Worm (Caenorhabditis elegans) whole organism, mixed stage, embryonic: ENCODE measurements around the gene nhr-56.

Experiments used
- M03D4.4 ChIP-seq: sonication (generic microtip); optimal IDR thresholded peaks from 2 replicates; lab custom pipeline; 2017; ENCODE audit warnings: mild to moderate bottlenecking, missing genetic modification characterization, missing compliant biosample characterization
- bed-3 ChIP-seq: fragments of 200-800 bp; sonication (Bioruptor generic); optimal IDR thresholded peaks from 3 replicates; lab custom pipeline; 2018; ENCODE audit warnings: mild to moderate bottlenecking, missing genetic modification characterization, moderate library complexity, missing compliant biosample characterization
- blmp-1 ChIP-seq: fragments of 150-350 bp; optimal IDR thresholded peaks from 2 replicates; lab custom pipeline; 2014; ENCODE audit warnings: missing biosample characterization, missing genetic modification characterization
- ceh-39 ChIP-seq: fragments of 150-350 bp; optimal IDR thresholded peaks from 2 replicates; lab custom pipeline; 2014; ENCODE audit warnings: missing biosample characterization, missing genetic modification characterization
- ceh-43 ChIP-seq: fragments of 200-800 bp; sonication (Bioruptor generic); optimal IDR thresholded peaks from 2 replicates; lab custom pipeline; 2018; ENCODE audit warnings: mild to moderate bottlenecking, missing genetic modification characterization, moderate library complexity, missing compliant biosample characterization
- ceh-83 ChIP-seq: fragments of 200-800 bp; sonication (Bioruptor generic); optimal IDR thresholded peaks from 2 replicates; lab custom pipeline; 2018; ENCODE audit warnings: mild to moderate bottlenecking, missing genetic modification characterization, missing compliant biosample characterization
- cnd-1 ChIP-seq: fragments of 200-800 bp; sonication (Bioruptor generic); optimal IDR thresholded peaks from 2 replicates; lab custom pipeline; 2018; ENCODE audit warnings: mild to moderate bottlenecking, missing genetic modification characterization, missing compliant biosample characterization
- drap-1 ChIP-seq: fragments of 200-800 bp; sonication (Bioruptor generic); optimal IDR thresholded peaks from 3 replicates; lab custom pipeline; 2018; ENCODE audit warnings: mild to moderate bottlenecking, missing genetic modification characterization, missing compliant biosample characterization
- elt-1 ChIP-seq: sonication (generic microtip); optimal IDR thresholded peaks from 2 replicates; lab custom pipeline; 2017; ENCODE audit warnings: missing genetic modification characterization, mild to moderate bottlenecking, missing compliant biosample characterization, antibody characterized with exemption, moderate library complexity, borderline replicate concordance; ENCODE audit not compliant: insufficient read depth
- elt-3 ChIP-seq: fragments of 150-350 bp; optimal IDR thresholded peaks from 2 replicates; lab custom pipeline; 2014; ENCODE audit warnings: missing biosample characterization, missing genetic modification characterization
- flh-1 ChIP-seq: fragments of 200-800 bp; sonication (Bioruptor generic); optimal IDR thresholded peaks from 2 replicates; lab custom pipeline; 2018; ENCODE audit warnings: mild to moderate bottlenecking, missing genetic modification characterization, moderate library complexity, missing compliant biosample characterization
- ham-2 ChIP-seq: fragments of 200-800 bp; sonication (Bioruptor generic); optimal IDR thresholded peaks from 2 replicates; lab custom pipeline; 2018; ENCODE audit warnings: mild to moderate bottlenecking, missing genetic modification characterization, missing compliant biosample characterization
- hlh-1 ChIP-seq: fragments of 150-350 bp; optimal IDR thresholded peaks from 2 replicates; lab custom pipeline; 2014; ENCODE audit warnings: missing biosample characterization, missing genetic modification reagents, missing genetic modification characterization
- lin-32 ChIP-seq: fragments of 200-800 bp; sonication (Bioruptor generic); optimal IDR thresholded peaks from 2 replicates; lab custom pipeline; 2018; ENCODE audit warnings: mild to moderate bottlenecking, missing genetic modification characterization, missing compliant biosample characterization
- lsy-2 ChIP-seq: fragments of 150-350 bp; optimal IDR thresholded peaks from 2 replicates; lab custom pipeline; 2014; ENCODE audit warnings: missing biosample characterization, missing genetic modification characterization
- mab-5 ChIP-seq: fragments of 150-350 bp; optimal IDR thresholded peaks from 2 replicates; lab custom pipeline; 2014; ENCODE audit warnings: missing biosample characterization, missing genetic modification characterization
- mep-1 ChIP-seq: fragments of 150-350 bp; optimal IDR thresholded peaks from 2 replicates; lab custom pipeline; 2017; ENCODE audit warnings: missing biosample characterization, missing genetic modification reagents, missing genetic modification characterization, inconsistent platforms
- mls-2 ChIP-seq: sonication (generic microtip); optimal IDR thresholded peaks from 2 replicates; lab custom pipeline; 2016; ENCODE audit warnings: mild to moderate bottlenecking, missing genetic modification characterization, moderate library complexity, missing compliant biosample characterization
- nhr-12 ChIP-seq: fragments of 150-350 bp; optimal IDR thresholded peaks from 2 replicates; lab custom pipeline; 2014; ENCODE audit warnings: missing biosample characterization, missing genetic modification characterization
- nhr-237 ChIP-seq: fragments of 150-350 bp; optimal IDR thresholded peaks from 2 replicates; lab custom pipeline; 2014; ENCODE audit warnings: missing biosample characterization, missing genetic modification characterization
- nhr-28 ChIP-seq: fragments of 150-350 bp; optimal IDR thresholded peaks from 2 replicates; lab custom pipeline; 2014; ENCODE audit warnings: missing biosample characterization, missing genetic modification characterization
- pha-4 ChIP-seq: fragments of 150-350 bp; optimal IDR thresholded peaks from 2 replicates; lab custom pipeline; 2018; ENCODE audit warnings: missing biosample characterization, missing genetic modification reagents, missing genetic modification characterization
- sem-2 ChIP-seq: fragments of 200-800 bp; sonication (Bioruptor generic); optimal IDR thresholded peaks from 2 replicates; lab custom pipeline; 2018; ENCODE audit warnings: mild to moderate bottlenecking, missing genetic modification characterization, missing compliant biosample characterization
- snpc-4 ChIP-seq: fragments of 150-350 bp; optimal IDR thresholded peaks from 2 replicates; lab custom pipeline; 2014; ENCODE audit warnings: missing biosample characterization, missing genetic modification characterization
- sptf-1 ChIP-seq: sonication (generic microtip); optimal IDR thresholded peaks from 2 replicates; lab custom pipeline; 2017; ENCODE audit warnings: mild to moderate bottlenecking, missing genetic modification characterization, moderate library complexity, missing compliant biosample characterization
- tbx-8 ChIP-seq: fragments of 200-800 bp; sonication (Bioruptor generic); optimal IDR thresholded peaks from 2 replicates; lab custom pipeline; 2018; ENCODE audit warnings: mild to moderate bottlenecking, missing genetic modification characterization, moderate library complexity, missing compliant biosample characterization
- unc-120 ChIP-seq: sonication (generic microtip); optimal IDR thresholded peaks from 2 replicates; lab custom pipeline; 2017; ENCODE audit warnings: missing genetic modification characterization, missing compliant biosample characterization; ENCODE audit not compliant: poor library complexity, severe bottlenecking
- unc-39 ChIP-seq: fragments of 150-350 bp; optimal IDR thresholded peaks from 2 replicates; lab custom pipeline; 2014; ENCODE audit warnings: missing biosample characterization, missing genetic modification characterization
- unc-62 ChIP-seq: fragments of 150-350 bp; optimal IDR thresholded peaks from 2 replicates; lab custom pipeline; 2014; ENCODE audit warnings: missing biosample characterization, missing genetic modification reagents, missing genetic modification characterization
- ztf-11 ChIP-seq: fragments of 150-350 bp; optimal IDR thresholded peaks from 2 replicates; lab custom pipeline; 2014; ENCODE audit warnings: missing biosample characterization, missing genetic modification characterization

Gene nhr-56

DNA sequence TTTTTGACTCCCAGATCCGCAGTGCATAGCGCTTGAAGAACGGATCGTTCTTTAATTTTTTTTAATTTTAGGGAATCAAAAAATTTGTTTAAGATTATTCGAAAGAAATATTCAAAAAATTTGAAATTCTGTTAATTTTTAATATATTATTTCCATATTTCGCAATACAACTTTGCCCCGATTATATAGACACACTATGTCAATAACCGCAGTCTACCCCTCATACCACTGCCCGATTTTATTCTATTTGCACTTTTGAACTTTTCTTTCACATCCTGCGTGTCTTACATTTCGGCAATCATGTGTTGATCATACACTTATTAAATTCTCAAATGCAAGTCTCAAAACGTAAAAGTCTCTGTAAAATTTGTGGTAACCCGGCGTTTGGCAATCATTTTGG lies at the start of gene nhr-56:
TSS of gene nhr-56 (plus strand) at position 202 of the 400 bp plus-strand sequence.
- peak; percentile 44 for TF ChIP-seq nhr-237 (tag; lab: Kevin White, UChicago)
- TF ChIP-seq ceh-39 = no peak
- TF ChIP-seq pha-4 (tag; lab: Kevin White, UChicago) = peak; percentile 89

DNA sequence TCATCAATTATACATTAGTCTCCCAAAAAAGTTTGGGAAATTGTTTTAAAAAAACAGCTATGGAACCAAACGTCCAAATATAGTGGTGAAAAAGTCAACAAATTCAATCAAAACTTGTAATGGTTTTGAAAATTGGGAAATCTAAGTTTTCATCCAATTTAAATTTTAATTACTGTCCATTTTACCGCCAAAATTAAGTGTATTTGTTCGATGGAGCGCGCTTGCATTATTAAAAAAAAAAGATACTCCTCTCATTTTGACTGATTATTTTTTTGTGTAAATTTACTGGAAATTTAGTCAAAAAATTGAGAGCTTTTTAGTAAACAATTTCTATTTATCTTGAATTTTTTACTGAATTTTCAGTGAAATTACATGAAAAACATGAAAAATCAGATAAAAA lies 44.3 kb upstream of the nhr-56 start:
- TF ChIP-seq ceh-83 (GFP tag; lab: Kevin White, UChicago) (no peak), sem-2 (GFP tag; lab: Kevin White, UChicago) (no peak), cnd-1 (tag; lab: Kevin White, UChicago) (no peak), tbx-8 (GFP tag; lab: Kevin White, UChicago) (no peak), mls-2 (tag; lab: Kevin White, UChicago) (no peak), snpc-4 (tag; lab: Kevin White, UChicago) (no peak), lin-32 (GFP tag; lab: Kevin White, UChicago) (no peak), mep-1 (tag; lab: Kevin White, UChicago) (no peak), nhr-237 (tag; lab: Kevin White, UChicago) (no peak), ceh-39 (no peak), elt-1 (tag; lab: Kevin White, UChicago) (no peak), ceh-43 (GFP tag; lab: Kevin White, UChicago) (no peak), M03D4.4 (tag; lab: Kevin White, UChicago) (no peak), unc-39 (tag; lab: Kevin White, UChicago) (no peak)

DNA sequence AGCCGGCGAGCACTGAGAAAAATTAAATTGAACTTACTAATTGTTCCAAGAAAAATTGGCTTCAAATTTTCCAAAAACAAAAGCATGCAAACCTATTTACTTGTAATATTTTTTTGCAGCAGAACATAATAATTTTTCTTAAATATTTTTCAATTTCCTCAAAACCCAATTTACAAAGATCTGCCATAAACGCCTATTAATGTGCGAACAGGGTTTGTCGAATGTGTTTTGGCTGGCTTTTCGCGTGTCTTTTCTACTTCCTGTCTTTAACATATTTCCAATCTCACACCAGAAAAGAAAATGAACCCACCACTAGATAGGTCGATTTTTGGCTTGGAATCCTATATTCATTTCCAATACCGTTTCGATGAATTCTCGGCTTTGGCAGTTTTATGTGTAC lies 43.6 kb upstream of the nhr-56 start, which contains the start of gene C45H4.18:
TSS of gene C45H4.18 (plus strand) at position 301 of the 400 bp plus-strand sequence.
- no peak for TF ChIP-seq sem-2 (GFP tag; lab: Kevin White, UChicago)
- no peak for TF ChIP-seq blmp-1 (tag; lab: Kevin White, UChicago)
- no peak for TF ChIP-seq mep-1 (tag; lab: Kevin White, UChicago)
- TF ChIP-seq nhr-12 (tag; lab: Kevin White, UChicago) = no peak
- TF ChIP-seq sptf-1 (tag; lab: Kevin White, UChicago) = no peak
- no peak for TF ChIP-seq unc-39 (tag; lab: Kevin White, UChicago)
- no peak for TF ChIP-seq ceh-43 (GFP tag; lab: Kevin White, UChicago)
- no peak for TF ChIP-seq mls-2 (tag; lab: Kevin White, UChicago)
- no peak for TF ChIP-seq unc-62
- no peak for TF ChIP-seq lsy-2 (tag; lab: Kevin White, UChicago)
- TF ChIP-seq ztf-11 = no peak
- TF ChIP-seq unc-120 (tag; lab: Kevin White, UChicago) = no peak

DNA sequence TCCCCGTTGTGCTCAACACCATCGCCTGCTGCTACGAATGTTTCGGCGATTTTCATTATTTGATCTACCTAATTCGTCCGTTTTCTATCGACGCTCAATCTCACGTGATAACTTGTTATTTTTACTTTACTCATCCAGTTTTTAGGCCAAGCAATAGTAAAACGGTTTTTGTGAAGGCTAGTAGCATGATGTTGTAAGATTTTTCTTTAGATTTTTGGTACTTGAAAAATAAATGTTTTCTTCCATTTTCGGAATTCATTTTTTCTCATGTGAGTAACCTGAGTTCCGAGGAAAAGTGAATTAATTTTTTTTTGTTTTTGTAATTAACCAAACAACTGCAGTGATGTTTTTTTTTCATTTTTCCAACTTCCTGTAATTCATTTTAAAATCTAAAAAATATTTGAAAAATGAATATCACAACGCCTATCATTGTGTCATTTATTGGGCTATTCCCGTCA lies 41.5 kb upstream of the nhr-56 start, which contains the start of gene srbc-17:
TSS of gene srbc-17 (plus strand) at position 408 of the 458 bp plus-strand sequence.
- TF ChIP-seq lin-32 (GFP tag; lab: Kevin White, UChicago) (no peak), nhr-237 (tag; lab: Kevin White, UChicago) (no peak), bed-3 (GFP tag; lab: Kevin White, UChicago) (no peak), unc-120 (tag; lab: Kevin White, UChicago) (no peak), nhr-28 (tag; lab: Kevin White, UChicago) (no peak), elt-3 (tag; lab: Kevin White, UChicago) (no peak), flh-1 (no peak), mab-5 (tag; lab: Kevin White, UChicago) (no peak), ceh-83 (GFP tag; lab: Kevin White, UChicago) (no peak), tbx-8 (GFP tag; lab: Kevin White, UChicago) (no peak), nhr-12 (tag; lab: Kevin White, UChicago) (no peak), drap-1 (GFP tag; lab: Kevin White, UChicago) (no peak), hlh-1 (tag; lab: Kevin White, UChicago) (no peak), ceh-43 (GFP tag; lab: Kevin White, UChicago) (no peak)
- TF ChIP-seq, all 35 proteins: peak for 0

DNA sequence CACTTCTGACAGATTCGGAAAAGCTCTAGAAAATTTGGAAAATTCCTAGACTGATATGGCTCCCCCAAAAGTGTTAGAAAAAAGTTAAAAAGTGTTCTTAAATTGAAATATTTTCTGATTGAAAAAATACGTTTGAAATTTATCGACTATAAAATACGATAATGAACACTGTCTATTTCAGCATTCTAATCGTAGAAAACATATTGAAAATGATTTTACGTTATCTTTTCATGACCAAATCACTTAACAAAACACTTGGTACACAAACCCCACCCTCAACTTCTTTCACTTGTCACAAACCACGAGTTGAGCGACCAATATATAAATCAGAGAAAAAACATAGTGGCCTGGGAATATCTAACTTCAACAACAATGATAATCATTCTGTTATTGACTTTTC lies 39.6 kb upstream of the nhr-56 start, which contains the start of gene cyp-33C1:
TSS of gene cyp-33C1 (plus strand) at position 301 of the 400 bp plus-strand sequence.
- no peak for TF ChIP-seq nhr-12 (tag; lab: Kevin White, UChicago)
- TF ChIP-seq ceh-39 = no peak
- no peak for TF ChIP-seq M03D4.4 (tag; lab: Kevin White, UChicago)
- TF ChIP-seq hlh-1 (tag; lab: Kevin White, UChicago) = no peak
- TF ChIP-seq elt-1 (tag; lab: Kevin White, UChicago) = no peak
- TF ChIP-seq drap-1 (GFP tag; lab: Kevin White, UChicago) = no peak
- TF ChIP-seq flh-1 = no peak
- no peak for TF ChIP-seq snpc-4 (tag; lab: Kevin White, UChicago)
- TF ChIP-seq bed-3 (GFP tag; lab: Kevin White, UChicago) = no peak
- no peak for TF ChIP-seq elt-3 (tag; lab: Kevin White, UChicago)
- no peak for TF ChIP-seq blmp-1 (tag; lab: Kevin White, UChicago)
- TF ChIP-seq unc-62 = no peak
- TF ChIP-seq mep-1 (tag; lab: Kevin White, UChicago) = no peak
- no peak for TF ChIP-seq ham-2
- TF ChIP-seq nhr-28 (tag; lab: Kevin White, UChicago) = no peak
- TF ChIP-seq lin-32 (GFP tag; lab: Kevin White, UChicago) = no peak
- no peak for TF ChIP-seq sptf-1 (tag; lab: Kevin White, UChicago)
